Worm (Caenorhabditis elegans): ENCODE measurements around the gene Y42H9AR.5.

Gene Y42H9AR.5

DNA sequence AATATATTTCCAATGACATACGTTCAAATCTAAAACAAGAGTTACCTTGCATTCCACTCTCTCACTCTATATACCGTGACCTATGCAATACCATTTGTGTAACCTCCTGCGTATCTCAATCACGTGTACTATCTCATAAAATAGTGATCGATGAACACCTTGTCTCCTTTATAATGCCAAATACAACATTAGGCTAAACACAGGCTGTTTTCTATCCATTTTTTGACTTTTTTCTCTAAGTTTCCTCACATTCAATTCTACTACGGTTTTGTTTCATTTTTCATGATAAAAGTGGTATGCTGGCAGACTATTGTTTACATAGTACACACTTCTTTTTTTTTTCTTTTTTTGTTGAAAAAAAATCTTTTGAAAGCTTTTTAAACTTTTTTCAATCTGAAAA lies 44.0 kb downstream of the Y42H9AR.5 start (continued):
- no peak for TF ChIP-seq unc-98 (GFP tag; IDR thresholded peaks at IDR 0.05)
- TF ChIP-seq fkh-10 (GFP tag; optimal IDR thresholded peaks at IDR 0.05), result no peak
- no peak for TF ChIP-seq alr-1 (tag; optimal IDR thresholded peaks at IDR 0.05; ENCODE audit: borderline replicate concordance)
- TF ChIP-seq nhr-71 (tag; optimal IDR thresholded peaks at IDR 0.05), result peak; percentile 65
- peak; percentile 28 for TF ChIP-seq elt-2 (tag; optimal IDR thresholded peaks at IDR 0.05)
- TF ChIP-seq lin-14 (GFP tag; optimal IDR thresholded peaks at IDR 0.05), result peak; percentile 86
- TF ChIP-seq ces-1 (GFP tag; optimal IDR thresholded peaks at IDR 0.05), result no peak
- TF ChIP-seq aly-2 (tag; optimal IDR thresholded peaks at IDR 0.05), result no peak
- no peak for TF ChIP-seq ztf-11 (tag; optimal IDR thresholded peaks at IDR 0.05)
- no peak for TF ChIP-seq hpl-2 (GFP tag; optimal IDR thresholded peaks at IDR 0.05)
- TF ChIP-seq nhr-85 (tag), result peak; percentile 94

DNA sequence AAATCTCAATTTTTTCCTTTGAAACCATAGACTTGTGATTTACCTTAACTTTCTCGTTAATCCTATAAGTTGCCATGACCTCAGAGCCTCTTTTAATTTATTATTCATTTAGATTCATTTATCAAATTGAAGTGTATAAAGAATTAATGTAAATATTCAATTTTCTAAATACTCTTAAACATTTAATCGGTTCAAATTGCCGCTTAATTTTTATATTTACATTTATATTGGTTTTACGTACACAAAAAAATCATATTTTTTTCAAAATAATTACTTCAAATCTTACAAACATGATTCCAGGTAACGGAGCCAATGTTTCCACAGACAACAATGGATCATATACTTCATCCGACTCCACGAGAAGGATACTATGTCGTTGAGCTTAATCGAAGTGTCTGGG lies 46.2 kb downstream of the Y42H9AR.5 start, which contains the start of gene pmk-1:
pmk-1 (plus strand) TSS at position 301 of the 400 bp plus-strand sequence.
- no peak for TF ChIP-seq ceh-63 (GFP tag; optimal IDR thresholded peaks at IDR 0.05)
- TF ChIP-seq ceh-82 (tag; optimal IDR thresholded peaks at IDR 0.05), result no peak
- no peak for TF ChIP-seq nhr-84 (tag; optimal IDR thresholded peaks at IDR 0.05)

DNA sequence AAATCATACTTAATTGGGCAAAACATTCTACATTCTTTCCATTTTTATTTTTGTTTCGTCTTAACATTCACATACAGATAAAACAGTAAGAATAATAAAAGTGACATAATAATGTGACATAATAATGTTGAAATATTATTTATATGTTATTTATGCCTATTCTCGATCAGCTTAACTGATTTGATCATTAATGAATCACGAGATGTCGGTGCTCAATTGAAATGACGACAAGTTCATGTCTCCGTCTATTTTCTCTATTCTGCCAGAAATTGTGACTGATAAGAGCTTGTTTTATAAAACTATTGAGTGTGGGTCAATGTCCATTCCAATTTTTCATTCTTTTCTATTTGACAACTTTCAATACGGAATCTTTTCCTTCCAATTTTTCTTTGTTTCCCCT lies 49.4 kb downstream of the Y42H9AR.5 start:
- TF ChIP-seq nhr-71 (tag; optimal IDR thresholded peaks at IDR 0.05) (peak; percentile 32), fkh-8 (tag; optimal IDR thresholded peaks at IDR 0.05) (no peak), pqm-1 (tag; optimal IDR thresholded peaks at IDR 0.05) (no peak), jun-1 (tag; optimal IDR thresholded peaks at IDR 0.05) (peak; percentile 24), dsc-1 (tag; optimal IDR thresholded peaks at IDR 0.05) (peak; percentile 18), nhr-20 (tag; optimal IDR thresholded peaks at IDR 0.05) (peak; percentile 24), nhr-19 (GFP tag; conservative IDR thresholded peaks at IDR 0.05) (peak; percentile 10; the same call in 1 of the 2 replicates), elt-2 (tag; optimal IDR thresholded peaks at IDR 0.05) (peak; percentile 83), nhr-76 (tag; optimal IDR thresholded peaks at IDR 0.05) (no peak), lsy-2 (tag; optimal IDR thresholded peaks at IDR 0.05) (peak in 1 of 2 experiments; percentile 3), lin-35 (GFP tag; optimal IDR thresholded peaks at IDR 0.05) (peak in 1 of 2 experiments; percentile 35)

DNA sequence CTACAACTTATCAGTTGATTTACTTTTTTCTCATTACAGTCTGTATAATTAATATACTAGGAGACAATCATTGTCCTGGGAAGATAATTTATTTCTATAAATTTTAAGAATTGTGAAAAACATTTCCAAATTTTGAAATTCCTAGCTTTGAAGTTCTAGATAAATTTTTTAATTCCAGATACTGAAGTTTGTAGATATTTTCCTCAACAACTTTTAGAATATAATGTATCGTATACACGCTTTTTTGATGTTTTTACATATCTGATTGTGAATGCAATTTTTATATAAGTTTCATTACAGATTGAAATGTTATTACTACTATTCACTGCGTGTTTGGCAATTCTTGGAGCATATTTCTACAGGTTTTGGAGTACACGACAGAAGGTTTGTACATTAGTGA lies 49.8 kb downstream of the Y42H9AR.5 start, which contains the start of gene faah-2:
faah-2 (plus strand) TSS at position 301 of the 400 bp plus-strand sequence.
- TF ChIP-seq hlh-4 (tag; optimal IDR thresholded peaks at IDR 0.05), result no peak
- TF ChIP-seq egl-13 (tag; optimal IDR thresholded peaks at IDR 0.05), result no peak
- TF ChIP-seq pqm-1 (tag; optimal IDR thresholded peaks at IDR 0.05), result no peak
- TF ChIP-seq ceh-8 (GFP tag; optimal IDR thresholded peaks at IDR 0.05), result no peak
- TF ChIP-seq lin-39 (tag; optimal IDR thresholded peaks at IDR 0.05), result no peak
- no peak for TF ChIP-seq nhr-237 (tag; optimal IDR thresholded peaks at IDR 0.05)
- TF ChIP-seq lin-14 (GFP tag; optimal IDR thresholded peaks at IDR 0.05), result no peak
- TF ChIP-seq vab-15 (tag; optimal IDR thresholded peaks at IDR 0.05), result no peak
- no peak for TF ChIP-seq alr-1 (tag; optimal IDR thresholded peaks at IDR 0.05; ENCODE audit: borderline replicate concordance)
- no peak for TF ChIP-seq unc-62 (GFP tag; optimal IDR thresholded peaks at IDR 0.05)
- TF ChIP-seq ztf-4 (tag; optimal IDR thresholded peaks at IDR 0.05), result no peak
- TF ChIP-seq efl-3 (GFP tag; optimal IDR thresholded peaks at IDR 0.05), result no peak
- TF ChIP-seq blmp-1 (tag; optimal IDR thresholded peaks at IDR 0.05), result no peak
- no peak for TF ChIP-seq sptf-1 (tag; optimal IDR thresholded peaks at IDR 0.05)
- TF ChIP-seq pag-3 (tag; optimal IDR thresholded peaks at IDR 0.05; ENCODE audit: borderline replicate concordance, insufficient read depth), result no peak
- no peak for TF ChIP-seq zip-4 (GFP tag; optimal IDR thresholded peaks at IDR 0.05)
